Worm (Caenorhabditis elegans) whole organism, L4 larva: Measurements from ENCODE around the gene F10A3.11.

ENCODE experiments used
- Y48G9A.11 ChIP-seq: fragments of 200-800 bp; sonication (Bioruptor generic); IDR thresholded peaks from 2 replicates; pipeline ENCODE4 v1.3.6; 2022; ENCODE audit warnings: missing genetic modification reagents, missing genetic modification characterization, missing compliant biosample characterization
- aly-2 ChIP-seq: sonication (generic microtip); optimal IDR thresholded peaks from 2 replicates; lab custom pipeline; 2018; ENCODE audit warnings: missing biosample characterization, missing genetic modification characterization
- fos-1 ChIP-seq: fragments of 150-350 bp; optimal IDR thresholded peaks from 2 replicates; lab custom pipeline; 2014; ENCODE audit warnings: missing biosample characterization, missing genetic modification characterization
- hlh-11 ChIP-seq: fragments of 200-800 bp; sonication (Bioruptor generic); optimal IDR thresholded peaks from 2 replicates; lab custom pipeline; 2018; ENCODE audit warnings: mild to moderate bottlenecking, missing genetic modification characterization, missing compliant biosample characterization
- jun-1 ChIP-seq: fragments of 150-350 bp; optimal IDR thresholded peaks from 2 replicates; lab custom pipeline; 2014; ENCODE audit warnings: missing biosample characterization, missing genetic modification reagents, missing genetic modification characterization
- lir-3 ChIP-seq: sonication (generic microtip); optimal IDR thresholded peaks from 2 replicates; lab custom pipeline; 2016; ENCODE audit warnings: mild to moderate bottlenecking, missing genetic modification characterization, missing compliant biosample characterization
- lsy-2 ChIP-seq, 2 experiments: fragments of 150-350 bp in 1 of 2; sonication (generic microtip) in 1 of 2; optimal IDR thresholded peaks; 2 replicates each; lab custom pipeline; 2014 to 2017; ENCODE audit warnings: missing biosample characterization in 2 of 2, missing genetic modification characterization in 2 of 2
- mxl-2 ChIP-seq: fragments of 200-800 bp; sonication (Bioruptor generic); conservative IDR thresholded peaks from 2 replicates; pipeline ENCODE4 v1.3.6; 2022; ENCODE audit warnings: missing genetic modification reagents, missing genetic modification characterization, missing compliant biosample characterization
- nhr-25 ChIP-seq: sonication (generic microtip); optimal IDR thresholded peaks from 2 replicates; lab custom pipeline; 2017; ENCODE audit warnings: missing genetic modification characterization, mild to moderate bottlenecking, missing compliant biosample characterization, antibody characterized with exemption, moderate library complexity, borderline replicate concordance; ENCODE audit not compliant: insufficient read depth
- pha-4 ChIP-seq, 2 experiments: fragments of 150-350 bp in 1 of 2; fragments of 200-800 bp in 1 of 2; sonication (Bioruptor generic) in 1 of 2; IDR thresholded peaks in 1 of 2; optimal IDR thresholded peaks in 1 of 2; 2 replicates each; pipeline versions ENCODE4 v1.3.6 to Lab custom; 2014 to 2022; ENCODE audit warnings: missing genetic modification characterization in 2 of 2, missing genetic modification reagents in 2 of 2, missing biosample characterization in 1 of 2, missing compliant biosample characterization in 1 of 2
- pqm-1 ChIP-seq: sonication (generic microtip); optimal IDR thresholded peaks from 2 replicates; lab custom pipeline; 2017; ENCODE audit warnings: missing biosample characterization, missing genetic modification characterization

ce11 chrV:16180350-16180749, 17.9 kb downstream of the F10A3.11 start, which contains the start of gene str-106:
- TF ChIP-seq pqm-1 (no peak), hlh-11 (no peak), pha-4 (GFP tag; IDR thresholded peaks at IDR 0.05; lab: Robert Waterston, UW) (no peak), pha-4 (tag; optimal IDR thresholded peaks at IDR 0.05; lab: Kevin White, UChicago) (no peak), jun-1 (tag; lab: Kevin White, UChicago) (no peak), Y48G9A.11 (no peak), aly-2 (tag; lab: Kevin White, UChicago) (no peak), mxl-2 (no peak), nhr-25 (tag; lab: Kevin White, UChicago) (no peak), fos-1 (tag; lab: Kevin White, UChicago) (no peak), lsy-2 (tag; optimal IDR thresholded peaks at IDR 0.05; lab: Kevin White, UChicago) (no peak), lir-3 (tag; lab: Kevin White, UChicago) (no peak)
